Fruit fly (Drosophila melanogaster) whole organism, embryonic: Measurements from ENCODE around the gene CG33702.
A peak's percentile ranks its signal among the peaks of the same experiment; 100 is the strongest.

Experiments
- Awh ChIP-seq: fragments of 200-800 bp; sonication (Bioruptor generic); IDR thresholded peaks from 2 replicates; pipeline ENCODE4, ENCODE4 v1.3.6; 2022; ENCODE audit warnings: missing biosample characterization, missing genetic modification characterization
- Blimp-1 ChIP-seq: fragments of 200-800 bp; sonication (Bioruptor generic); optimal IDR thresholded peaks from 3 replicates; lab custom pipeline; 2018; ENCODE audit warnings: missing biosample characterization, missing genetic modification characterization, mild to moderate bottlenecking, moderate library complexity, missing genetic modification reagents
- CG10209 ChIP-seq: fragments of 200-800 bp; sonication (Bioruptor generic); optimal IDR thresholded peaks from 3 replicates; lab custom pipeline; 2017; ENCODE audit warnings: missing biosample characterization, mild to moderate bottlenecking, missing genetic modification characterization, missing genetic modification reagents
- CG10274 ChIP-seq: fragments of 200-800 bp; sonication (Bioruptor generic); optimal IDR thresholded peaks from 3 replicates; lab custom pipeline; 2017; ENCODE audit warnings: missing biosample characterization, mild to moderate bottlenecking, missing genetic modification characterization
- CG12104 ChIP-seq: fragments of 200-800 bp; sonication (Bioruptor generic); optimal IDR thresholded peaks from 3 replicates; lab custom pipeline; 2016; ENCODE audit warnings: missing biosample characterization, missing genetic modification characterization
- CG15011 ChIP-seq: fragments of 200-800 bp; sonication (Bioruptor generic); optimal IDR thresholded peaks from 3 replicates; lab custom pipeline; 2018; ENCODE audit warnings: missing biosample characterization, mild to moderate bottlenecking, missing genetic modification characterization
- CG15269 ChIP-seq: fragments of 200-800 bp; sonication (Bioruptor generic); optimal IDR thresholded peaks from 2 replicates; lab custom pipeline; 2018; ENCODE audit warnings: missing biosample characterization, mild to moderate bottlenecking, missing genetic modification characterization, moderate library complexity
- CG16813 ChIP-seq: fragments of 200-800 bp; sonication (Bioruptor generic); IDR thresholded peaks from 3 replicates; pipeline ENCODE4 v1.3.6; 2022; ENCODE audit warnings: missing biosample characterization, missing genetic modification characterization; ENCODE audit not compliant: partially characterized antibody
- CG17328 ChIP-seq: fragments of 200-800 bp; sonication (Bioruptor generic); IDR thresholded peaks from 2 replicates; pipeline ENCODE4 v1.3.6; 2022; ENCODE audit warnings: missing biosample characterization, missing genetic modification characterization
- CG17829 ChIP-seq: fragments of 200-800 bp; optimal IDR thresholded peaks from 2 replicates; lab custom pipeline; 2019; ENCODE audit warnings: missing biosample characterization, mild to moderate bottlenecking, missing genetic modification characterization, moderate library complexity
- CG17912 ChIP-seq: fragments of 200-800 bp; sonication (Bioruptor generic); optimal IDR thresholded peaks from 2 replicates; lab custom pipeline; 2018; ENCODE audit warnings: missing biosample characterization, mild to moderate bottlenecking, missing genetic modification characterization
- CG18262 ChIP-seq: fragments of 200-800 bp; optimal IDR thresholded peaks from 3 replicates; lab custom pipeline; 2019; ENCODE audit warnings: missing biosample characterization, mild to moderate bottlenecking, missing genetic modification characterization, moderate library complexity
- CG30431 ChIP-seq: fragments of 200-800 bp; sonication (Bioruptor generic); optimal IDR thresholded peaks from 2 replicates; lab custom pipeline; 2017; ENCODE audit warnings: missing biosample characterization, missing genetic modification characterization
- CG32767 ChIP-seq: fragments of 200-800 bp; sonication (Bioruptor generic); IDR thresholded peaks from 2 replicates; pipeline ENCODE4 v1.3.6; 2022; ENCODE audit warnings: missing biosample characterization, missing genetic modification characterization
- CG33213 ChIP-seq: fragments of 200-800 bp; sonication (Bioruptor generic); optimal IDR thresholded peaks from 3 replicates; lab custom pipeline; 2016; ENCODE audit warnings: missing biosample characterization, missing genetic modification characterization
- CG42726 ChIP-seq: fragments of 200-800 bp; sonication (Bioruptor generic); IDR thresholded peaks from 2 replicates; pipeline ENCODE4 v1.3.6; 2022; ENCODE audit warnings: missing biosample characterization, missing genetic modification characterization; ENCODE audit not compliant: partially characterized antibody
- CG4617 ChIP-seq: fragments of 200-800 bp; sonication (Bioruptor generic); optimal IDR thresholded peaks from 3 replicates; lab custom pipeline; 2016; ENCODE audit warnings: missing biosample characterization, missing genetic modification characterization, borderline replicate concordance
- CG4854 ChIP-seq: fragments of 200-800 bp; sonication (Bioruptor generic); optimal IDR thresholded peaks from 2 replicates; lab custom pipeline; 2016; ENCODE audit warnings: missing biosample characterization, missing genetic modification characterization, inconsistent platforms
- CG6854 ChIP-seq: fragments of 200-800 bp; sonication (Bioruptor generic); optimal IDR thresholded peaks from 3 replicates; lab custom pipeline; 2017; ENCODE audit warnings: missing biosample characterization, mild to moderate bottlenecking, missing genetic modification characterization
- CG7372 ChIP-seq: fragments of 200-800 bp; sonication (Bioruptor generic); IDR thresholded peaks from 2 replicates; pipeline ENCODE4 v1.3.6; 2022; ENCODE audit warnings: missing biosample characterization, missing genetic modification characterization
- CG7987 ChIP-seq: fragments of 200-800 bp; sonication (Bioruptor generic); optimal IDR thresholded peaks from 2 replicates; lab custom pipeline; 2018; ENCODE audit warnings: missing biosample characterization, mild to moderate bottlenecking, missing genetic modification characterization, moderate library complexity
- CG8290 ChIP-seq, 3 experiments: fragments of 200-800 bp; sonication (Bioruptor generic); optimal IDR thresholded peaks; 2 replicates each; lab custom pipeline; 2016 to 2019; ENCODE audit warnings: missing biosample characterization in 3 of 3, missing genetic modification characterization in 3 of 3, mild to moderate bottlenecking in 2 of 3, moderate library complexity in 1 of 3
- CG8359 ChIP-seq: fragments of 200-800 bp; sonication (Bioruptor generic); optimal IDR thresholded peaks from 2 replicates; lab custom pipeline; 2017; ENCODE audit warnings: missing biosample characterization, mild to moderate bottlenecking, missing genetic modification characterization, borderline replicate concordance
- Chrac-16 ChIP-seq: fragments of 200-800 bp; sonication (Bioruptor generic); optimal IDR thresholded peaks from 3 replicates; lab custom pipeline; 2016; ENCODE audit warnings: missing biosample characterization, missing genetic modification characterization
- CoRest ChIP-seq: fragments of 200-800 bp; sonication (Bioruptor generic); optimal IDR thresholded peaks from 3 replicates; lab custom pipeline; 2018; ENCODE audit warnings: missing biosample characterization, mild to moderate bottlenecking, missing genetic modification characterization, moderate library complexity
- Dad ChIP-seq: fragments of 200-800 bp; sonication (Bioruptor generic); optimal IDR thresholded peaks from 3 replicates; lab custom pipeline; 2016; ENCODE audit warnings: missing biosample characterization, missing genetic modification characterization
- E2f1 ChIP-seq: fragments of 200-800 bp; sonication (Bioruptor generic); IDR thresholded peaks from 2 replicates; pipeline ENCODE4 v1.3.6; 2022; ENCODE audit warnings: missing biosample characterization, missing genetic modification characterization
- Hmr ChIP-seq: fragments of 200-800 bp; sonication (Bioruptor generic); optimal IDR thresholded peaks from 3 replicates; lab custom pipeline; 2017; ENCODE audit warnings: mild to moderate bottlenecking, missing biosample characterization, missing genetic modification reagents, missing genetic modification characterization
- Hr3 ChIP-seq: fragments of 200-800 bp; sonication (Bioruptor generic); optimal IDR thresholded peaks from 3 replicates; lab custom pipeline; 2016; ENCODE audit warnings: missing biosample characterization, missing genetic modification characterization
- PHDP ChIP-seq: fragments of 200-800 bp; sonication (Bioruptor generic); optimal IDR thresholded peaks from 3 replicates; lab custom pipeline; 2018; ENCODE audit warnings: missing biosample characterization, mild to moderate bottlenecking, missing genetic modification characterization, moderate library complexity
- Usf ChIP-seq: fragments of 200-800 bp; sonication (Bioruptor generic); optimal IDR thresholded peaks from 2 replicates; lab custom pipeline; 2017; ENCODE audit warnings: missing genotype, missing biosample characterization, missing genetic modification characterization
- caup ChIP-seq: fragments of 200-800 bp; sonication (Bioruptor generic); optimal IDR thresholded peaks from 3 replicates; lab custom pipeline; 2017; ENCODE audit warnings: missing biosample characterization, mild to moderate bottlenecking, missing genetic modification characterization, moderate library complexity; ENCODE audit not compliant: severe bottlenecking
- cg ChIP-seq: fragments of 200-800 bp; sonication (Bioruptor generic); optimal IDR thresholded peaks from 3 replicates; lab custom pipeline; 2019; ENCODE audit warnings: missing biosample characterization, mild to moderate bottlenecking, missing genetic modification characterization, moderate library complexity
- cwo ChIP-seq: fragments of 200-800 bp; sonication (Bioruptor generic); optimal IDR thresholded peaks from 3 replicates; lab custom pipeline; 2017; ENCODE audit warnings: missing biosample characterization, missing genetic modification characterization, mild to moderate bottlenecking, moderate library complexity, missing genetic modification reagents
- dmrt11E ChIP-seq: fragments of 200-800 bp; sonication (Bioruptor generic); optimal IDR thresholded peaks from 3 replicates; lab custom pipeline; 2018; ENCODE audit warnings: missing biosample characterization, mild to moderate bottlenecking, missing genetic modification characterization, moderate library complexity
- esg ChIP-seq: fragments of 200-800 bp; sonication (Bioruptor generic); conservative IDR thresholded peaks from 2 replicates; pipeline ENCODE4 v1.3.6; 2022; ENCODE audit warnings: missing biosample characterization, missing genetic modification characterization
- eve ChIP-seq, 2 experiments: fragments of >200 bp; optimal IDR thresholded peaks; 2 replicates each; lab custom pipeline; 2017; ENCODE audit warnings: missing biosample characterization in 2 of 2, missing genetic modification characterization in 2 of 2
- gcm2 ChIP-seq: fragments of 200-800 bp; sonication (Bioruptor generic); optimal IDR thresholded peaks from 2 replicates; lab custom pipeline; 2016; ENCODE audit warnings: missing biosample characterization, missing genetic modification characterization
- ham ChIP-seq: fragments of 200-800 bp; sonication (Bioruptor generic); IDR thresholded peaks from 2 replicates; pipeline ENCODE4 v1.3.6; 2022; ENCODE audit warnings: missing biosample characterization, missing genetic modification characterization
- hth ChIP-seq: fragments of >200 bp; optimal IDR thresholded peaks from 2 replicates; lab custom pipeline; 2017; ENCODE audit warnings: inconsistent platforms
- ind ChIP-seq: fragments of 200-800 bp; sonication (Bioruptor generic); optimal IDR thresholded peaks from 3 replicates; lab custom pipeline; 2016; ENCODE audit warnings: missing biosample characterization, missing genetic modification characterization
- jing ChIP-seq: fragments of 200-800 bp; sonication (Bioruptor generic); optimal IDR thresholded peaks from 2 replicates; lab custom pipeline; 2018; ENCODE audit warnings: missing biosample characterization, mild to moderate bottlenecking, missing genetic modification characterization
- nerfin-1 ChIP-seq: fragments of 200-800 bp; sonication (Bioruptor generic); optimal IDR thresholded peaks from 3 replicates; lab custom pipeline; 2019; ENCODE audit warnings: missing biosample characterization, mild to moderate bottlenecking, missing genetic modification characterization, moderate library complexity
- pita ChIP-seq: fragments of 200-800 bp; sonication (Bioruptor generic); optimal IDR thresholded peaks from 2 replicates; lab custom pipeline; 2017; ENCODE audit warnings: missing biosample characterization, mild to moderate bottlenecking, missing genetic modification characterization
- repo ChIP-seq: fragments of 200-800 bp; sonication (Bioruptor generic); optimal IDR thresholded peaks from 2 replicates; lab custom pipeline; 2016; ENCODE audit warnings: missing biosample characterization, missing genetic modification characterization
- run ChIP-seq: fragments of 200-800 bp; sonication (Bioruptor generic); optimal IDR thresholded peaks from 3 replicates; lab custom pipeline; 2018; ENCODE audit warnings: missing biosample characterization, mild to moderate bottlenecking, missing genetic modification characterization
- stc ChIP-seq: fragments of 200-800 bp; sonication (Bioruptor generic); IDR thresholded peaks from 2 replicates; pipeline ENCODE4 v1.3.6; 2022; ENCODE audit warnings: missing biosample characterization, missing genetic modification characterization
- tgo ChIP-seq: fragments of 200-800 bp; sonication (Bioruptor generic); IDR thresholded peaks from 3 replicates; pipeline ENCODE4 v1.3.6; 2022; ENCODE audit warnings: missing biosample characterization, missing genetic modification characterization
- tll ChIP-seq, 2 experiments: fragments of 200-800 bp in 1 of 2; fragments of >200 bp in 1 of 2; sonication (Bioruptor generic) in 1 of 2; optimal IDR thresholded peaks; 2 replicates each; lab custom pipeline; 2017 to 2019; ENCODE audit warnings: missing biosample characterization in 2 of 2, missing genetic modification characterization in 2 of 2, mild to moderate bottlenecking in 1 of 2, moderate library complexity in 1 of 2
- zen ChIP-seq: fragments of 200-800 bp; sonication (Bioruptor generic); optimal IDR thresholded peaks from 3 replicates; lab custom pipeline; 2018; ENCODE audit warnings: missing biosample characterization, mild to moderate bottlenecking, missing genetic modification characterization, moderate library complexity

The CG33702 gene

dm6 chr3L:9546875-9547324 lies 33.7 kb upstream of the CG33702 start, which contains the start of gene CG42673 (continued):
- TF ChIP-seq CG4854 (GFP tag; lab: Kevin White, UChicago) (no peak), CG30431 (GFP tag; lab: Kevin White, UChicago) (no peak), CG42726 (no peak), CG32767 (GFP tag; lab: Robert Waterston, UW) (no peak), CG18262 (peak; percentile 4), PHDP (tag; lab: Kevin White, UChicago) (no peak), CG10274 (GFP tag; lab: Kevin White, UChicago) (no peak), Awh (no peak), ham (GFP tag; lab: Robert Waterston, UW) (no peak), ind (GFP tag; lab: Kevin White, UChicago) (no peak), CG33213 (GFP tag; lab: Kevin White, UChicago) (no peak), nerfin-1 (tag; lab: Kevin White, UChicago) (no peak), CoRest (no peak), CG15269 (tag; lab: Kevin White, UChicago) (no peak), E2f1 (GFP tag; lab: Robert Waterston, UW) (0 out of 2 replicates have a peak, but pooled peaks have one; percentile 12), tll (GFP tag; optimal IDR thresholded peaks at IDR 0.05; lab: Kevin White, UChicago) (no peak), tgo (GFP tag; lab: Robert Waterston, UW) (no peak), CG7987 (peak; percentile 8), Dad (GFP tag; lab: Kevin White, UChicago) (no peak), run (tag; lab: Kevin White, UChicago) (no peak), eve (GFP tag; optimal IDR thresholded peaks at IDR 0.05; lab: Kevin White, UChicago) (no peak), CG17912 (GFP tag; lab: Kevin White, UChicago) (no peak), CG12104 (GFP tag; lab: Kevin White, UChicago) (no peak), Usf (GFP tag; lab: Kevin White, UChicago) (no peak), CG10209 (GFP tag; lab: Kevin White, UChicago) (no peak), esg (GFP tag; lab: Robert Waterston, UW) (no peak), CG7372 (GFP tag; lab: Robert Waterston, UW) (no peak), CG15011 (GFP tag; lab: Kevin White, UChicago) (no peak), CG8290 (GFP tag; optimal IDR thresholded peaks at IDR 0.05; lab: Kevin White, UChicago) (no peak), CG8290 (tag; optimal IDR thresholded peaks at IDR 0.05; lab: Kevin White, UChicago) (peak in 1 of 2 experiments; percentile 19), stc (0 out of 2 replicates have a peak, but pooled peaks have one; percentile 14), CG16813 (GFP tag; lab: Robert Waterston, UW) (no peak), jing (GFP tag; lab: Kevin White, UChicago) (no peak), zen (tag; lab: Kevin White, UChicago) (no peak), Chrac-16 (GFP tag; lab: Kevin White, UChicago) (no peak), gcm2 (GFP tag; lab: Kevin White, UChicago) (no peak), caup (GFP tag; lab: Kevin White, UChicago) (peak; percentile 11), CG4617 (GFP tag; lab: Kevin White, UChicago) (no peak), CG8359 (GFP tag; lab: Kevin White, UChicago) (peak; percentile 0), cwo (GFP tag; lab: Kevin White, UChicago) (peak; percentile 99), CG6854 (GFP tag; lab: Kevin White, UChicago) (peak; percentile 26), cg (GFP tag; lab: Kevin White, UChicago) (no peak), Hmr (GFP tag; lab: Kevin White, UChicago) (no peak), CG17328 (no peak), Blimp-1 (peak; percentile 99), hth (lab: Kevin White, UChicago) (no peak), CG17829 (tag; lab: Kevin White, UChicago) (no peak), Hr3 (GFP tag; lab: Kevin White, UChicago) (no peak), pita (GFP tag; lab: Kevin White, UChicago) (no peak), dmrt11E (tag; lab: Kevin White, UChicago) (no peak), repo (GFP tag; lab: Kevin White, UChicago) (no peak)
